Fruit fly (Drosophila melanogaster) S2 (cell line): ENCODE results near the gene Fbw5.

Experiments
- CG8478 ChIP-seq: fragments of >200 bp; optimal IDR thresholded peaks from 2 replicates; lab custom pipeline; 2018
- CTCF ChIP-seq, 2 experiments: fragments of >200 bp; optimal IDR thresholded peaks; 2 replicates each; lab custom pipeline; 2018

Fbw5 gene

DNA sequence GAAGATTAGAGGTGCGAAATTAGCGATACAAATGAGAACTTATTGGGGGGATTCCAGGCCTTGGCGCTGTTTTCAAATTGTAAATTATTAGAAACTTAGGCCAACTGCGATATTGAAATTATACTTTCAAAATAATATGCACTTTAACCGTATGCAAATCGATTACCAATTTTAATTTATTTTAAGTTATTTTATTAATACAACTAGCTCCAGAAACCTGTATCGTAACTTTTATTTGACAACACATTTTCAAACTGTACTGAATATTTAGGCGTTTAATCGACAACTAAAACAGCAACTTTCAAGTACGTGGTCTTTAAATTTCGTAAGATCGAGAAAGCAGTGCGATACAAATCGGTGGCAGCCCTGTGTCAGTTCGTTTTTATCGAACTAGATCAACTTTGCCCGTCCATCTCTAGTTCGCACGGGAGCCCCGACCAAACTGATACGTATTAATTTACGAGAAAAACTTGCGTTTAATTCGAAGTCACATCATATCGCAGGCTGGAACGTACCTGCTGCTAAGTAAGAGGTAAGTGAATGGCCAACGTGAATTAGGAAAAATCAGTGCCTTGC is 5.0 kb upstream of the Fbw5 start, which contains the start of the genes CG9154 and Kr-h2:
Gene CG9154 (minus strand): TSS at position 31 of the 576 bp plus-strand sequence.
Gene Kr-h2 (plus strand): TSS at position 335 of the 576 bp plus-strand sequence.
- TF ChIP-seq CG8478, result no peak
- peak in 1 of 2 experiments; percentile 37 for TF ChIP-seq CTCF (optimal IDR thresholded peaks at IDR 0.05; lab: Kevin White, UChicago)

DNA sequence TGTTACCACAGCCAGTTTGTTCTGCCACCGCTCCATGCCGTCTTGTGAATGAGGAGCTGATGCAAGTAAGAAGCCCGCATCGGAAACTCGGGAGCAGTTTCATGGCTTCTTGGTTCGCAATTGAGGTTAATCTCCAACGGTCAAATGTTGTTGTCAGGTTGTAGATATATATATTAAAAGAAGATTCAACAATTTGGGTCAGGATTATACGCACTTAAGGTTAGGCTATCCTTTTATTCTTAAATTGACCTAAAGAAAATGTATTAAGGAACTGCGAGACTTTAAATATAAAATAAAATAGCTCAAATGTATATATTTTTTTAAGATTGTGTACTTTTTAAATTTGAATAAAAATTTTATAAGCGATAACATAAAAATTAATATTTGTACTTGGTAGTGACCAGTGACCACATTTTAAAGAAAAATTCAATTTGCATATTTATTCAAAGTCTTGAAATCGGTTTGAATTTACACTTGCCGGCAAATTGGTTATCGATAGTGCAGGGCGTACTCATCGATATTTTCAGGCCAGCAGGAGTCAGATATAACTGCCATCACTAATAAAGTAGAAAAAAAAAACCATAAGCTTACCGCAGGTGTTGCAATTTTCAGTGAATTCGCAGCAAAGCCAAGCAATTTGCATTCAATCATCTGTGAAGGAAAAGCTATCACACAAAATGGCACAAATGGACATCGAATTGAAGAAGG is 2.9 kb upstream of the Fbw5 start, which contains the start of the genes CG9150 and Pfdn1:
Gene CG9150 (minus strand): TSS at position 51 of the 708 bp plus-strand sequence.
Gene Pfdn1 (plus strand): TSS at position 536 of the 708 bp plus-strand sequence.
- TF ChIP-seq CTCF (optimal IDR thresholded peaks at IDR 0.05; lab: Kevin White, UChicago) (no peak), CG8478 (no peak)

DNA sequence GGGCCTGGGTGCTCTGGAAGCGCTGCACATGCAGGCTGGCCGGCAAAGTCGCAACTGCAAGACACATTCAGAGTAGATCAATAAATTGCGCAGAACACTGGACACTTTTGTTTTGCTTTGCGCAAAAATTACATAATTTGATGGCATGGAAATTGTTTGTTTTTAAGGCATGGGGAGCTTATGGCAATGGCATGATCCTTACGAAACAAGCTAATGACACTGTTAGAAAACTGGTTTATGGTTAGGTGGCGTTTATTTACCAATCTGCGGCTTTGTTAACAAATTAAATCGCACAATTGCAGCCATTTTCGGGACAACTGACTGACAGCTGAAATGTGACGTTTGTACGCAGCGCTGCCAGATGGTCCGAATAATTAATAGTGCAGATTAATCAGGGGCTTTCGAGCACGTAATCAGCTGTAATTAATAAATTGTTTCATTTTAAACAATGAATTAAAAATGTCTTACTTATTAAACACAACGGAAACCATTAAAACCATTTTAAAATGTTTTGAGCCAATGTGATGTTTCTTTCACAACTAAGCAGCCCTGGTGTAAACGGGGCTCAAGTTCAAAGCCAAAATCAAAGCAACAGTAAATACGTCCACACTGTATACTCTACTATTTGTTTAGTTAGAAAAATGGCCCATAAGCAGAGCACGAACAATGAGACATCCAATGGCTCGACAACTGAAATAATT is 3.2 kb downstream of the Fbw5 start, which contains the start of the genes ND-51 and CG13994:
Gene ND-51 (minus strand): TSS at position 376 of the 701 bp plus-strand sequence.
Gene CG13994 (plus strand): TSS at position 608 of the 701 bp plus-strand sequence.
- TF ChIP-seq CTCF (optimal IDR thresholded peaks at IDR 0.05; lab: Kevin White, UChicago), result no peak
- TF ChIP-seq CG8478, result no peak

DNA sequence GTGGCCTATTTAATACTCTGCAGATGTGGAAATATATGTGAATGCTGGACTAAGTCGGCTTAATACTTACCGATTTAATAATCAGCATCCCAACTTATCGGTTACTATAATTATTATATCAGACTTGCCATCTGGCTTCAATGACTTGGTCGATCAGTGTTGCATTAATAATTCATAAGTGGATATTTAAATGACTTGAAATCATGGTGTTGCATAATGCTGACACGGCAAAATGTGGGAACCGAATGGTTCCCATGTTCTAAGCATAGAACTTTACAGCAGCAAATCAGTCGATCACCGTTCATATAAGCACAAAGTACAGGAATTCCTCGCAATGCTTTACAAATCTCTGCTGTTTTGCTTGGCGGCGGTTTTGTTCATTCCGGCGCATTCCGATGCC is 5.5 kb downstream of the Fbw5 start, which contains the start of gene CG34180:
Gene CG34180 (plus strand): TSS at position 301 of the 400 bp plus-strand sequence.
- TF ChIP-seq CG8478 (no peak), CTCF (optimal IDR thresholded peaks at IDR 0.05; lab: Kevin White, UChicago) (no peak)

DNA sequence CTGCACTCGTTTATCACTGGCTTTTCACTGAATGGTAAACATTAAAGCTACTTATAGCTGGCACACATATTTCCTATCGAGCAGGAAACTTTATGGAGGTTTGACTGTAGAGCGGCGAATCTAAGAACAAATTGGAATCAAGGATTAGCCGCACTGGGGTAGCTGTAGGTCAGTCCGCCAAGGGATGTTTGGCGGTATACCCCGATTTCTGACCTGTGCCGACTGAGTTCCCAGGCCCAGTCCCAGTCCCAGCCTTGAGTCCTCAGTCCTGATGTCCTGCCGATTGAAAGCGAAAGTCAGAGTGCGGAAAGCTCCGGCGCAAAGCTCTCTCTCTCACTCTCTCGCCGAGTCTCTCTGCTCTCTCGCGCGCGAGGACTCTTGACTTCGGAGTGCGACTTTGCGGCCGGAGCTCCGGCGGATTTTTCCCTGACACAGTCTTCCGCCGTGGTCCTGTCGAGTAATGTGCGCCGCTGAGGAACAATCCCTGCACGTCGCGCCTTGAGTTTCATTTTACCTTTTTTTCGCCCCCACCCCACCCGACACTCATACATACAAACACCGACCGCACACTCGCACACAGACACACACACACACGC is 11.8 kb downstream of the Fbw5 start, which contains the start of gene CG13995:
Gene CG13995 (plus strand): TSS at position 429 of the 596 bp plus-strand sequence.
- TF ChIP-seq CTCF (optimal IDR thresholded peaks at IDR 0.05; lab: Kevin White, UChicago) (no peak), CG8478 (no peak)

DNA sequence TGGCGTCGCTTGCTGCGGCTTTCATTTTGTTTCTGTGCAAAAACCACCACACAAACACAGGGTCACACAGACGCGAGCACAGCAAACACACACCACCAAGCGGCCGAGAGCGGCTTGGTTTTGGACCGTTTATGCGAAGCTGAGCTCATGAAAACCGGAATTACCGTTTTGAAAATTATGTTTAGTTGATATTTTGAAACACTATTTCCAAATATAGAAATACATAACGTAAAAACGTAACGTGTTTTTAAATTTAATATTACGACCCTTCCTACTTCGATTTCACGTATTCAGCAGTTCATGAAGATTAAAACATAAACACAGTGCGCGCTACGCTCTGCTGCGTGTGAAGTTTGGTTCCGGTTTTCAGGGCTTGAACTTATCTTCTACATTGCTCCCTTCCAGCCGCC is 14.5 kb downstream of the Fbw5 start:
- no peak for TF ChIP-seq CG8478
- no peak for TF ChIP-seq CTCF (optimal IDR thresholded peaks at IDR 0.05; lab: Kevin White, UChicago)

DNA sequence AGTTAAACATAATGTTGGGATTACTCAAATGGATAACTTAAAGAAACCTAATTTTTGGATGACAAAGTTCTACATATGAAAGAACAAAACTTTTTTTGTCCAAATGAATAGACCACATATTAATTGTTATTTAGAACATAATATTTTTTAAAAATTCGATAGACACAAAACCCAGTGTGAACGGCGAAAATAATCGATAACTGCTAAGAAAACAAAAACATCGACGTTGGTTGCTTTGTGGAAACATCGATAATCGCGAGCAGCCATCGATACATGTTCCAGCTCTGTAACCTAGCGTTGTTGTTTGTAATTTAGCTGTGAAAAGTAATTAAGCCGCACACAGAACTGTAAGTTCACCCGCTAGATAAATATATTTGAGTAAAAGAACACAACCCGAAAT is 15.2 kb downstream of the Fbw5 start, which contains the start of gene CG9135:
Gene CG9135 (plus strand): TSS at position 226 of the 400 bp plus-strand sequence.
- TF ChIP-seq CTCF (optimal IDR thresholded peaks at IDR 0.05; lab: Kevin White, UChicago) (peak in 1 of 2 experiments; percentile 20), CG8478 (no peak)

DNA sequence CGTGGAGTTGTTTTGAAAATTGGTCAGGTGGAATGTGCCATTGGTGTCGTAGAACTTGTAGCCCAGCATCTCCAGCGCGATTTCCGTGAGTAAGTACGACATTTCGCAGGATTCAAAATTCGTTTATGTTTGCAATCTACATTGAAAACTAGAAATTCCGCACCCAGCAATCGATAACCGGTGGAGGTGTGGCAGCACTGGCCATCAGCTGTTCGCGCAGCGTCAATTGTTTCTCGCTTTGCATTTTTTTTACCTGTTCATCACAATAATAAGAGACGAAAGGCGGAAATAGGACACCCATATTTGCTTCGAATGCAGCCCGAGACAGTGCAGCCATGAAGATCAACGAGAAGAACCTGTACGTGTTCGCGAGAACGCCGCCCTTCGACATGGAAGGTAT is 17.2 kb downstream of the Fbw5 start, which contains the start of the genes CG34179 and slmo:
Gene CG34179 (minus strand): TSS at position 165 of the 400 bp plus-strand sequence.
Gene slmo (minus strand): TSS at position 165 of the 400 bp plus-strand sequence.
- TF ChIP-seq CG8478 (no peak), CTCF (optimal IDR thresholded peaks at IDR 0.05; lab: Kevin White, UChicago) (no peak)

DNA sequence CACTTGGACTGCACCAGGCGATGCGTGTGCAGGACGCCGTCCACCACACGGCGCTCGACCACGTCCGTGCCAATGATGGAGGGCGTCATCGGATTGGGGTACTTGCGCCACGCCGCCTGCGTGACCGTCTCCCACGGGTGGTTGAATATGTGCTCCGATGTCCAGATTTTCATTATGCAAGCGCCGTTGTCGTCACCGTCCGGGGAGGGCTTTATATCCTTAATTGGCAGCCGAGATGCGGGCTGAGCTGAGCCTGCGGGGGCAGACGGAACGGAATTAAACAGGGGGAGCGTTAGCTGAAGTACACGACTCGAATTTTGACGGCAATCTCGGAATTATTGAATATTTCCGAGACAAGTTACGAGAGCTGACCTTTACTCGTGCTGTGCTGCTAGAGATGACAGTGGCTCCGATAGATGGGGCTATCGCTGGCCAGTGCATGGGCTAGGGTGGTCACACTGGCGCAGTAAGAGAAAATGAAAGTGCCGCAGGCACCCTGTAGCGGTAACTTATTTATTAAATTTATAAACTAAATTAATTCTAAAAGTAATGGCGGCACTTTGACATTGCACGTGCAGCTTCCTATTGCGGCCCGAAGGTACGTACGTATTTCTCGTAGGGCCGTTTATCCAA is 18.1 kb downstream of the Fbw5 start, which contains the start of gene IPIP:
Gene IPIP (plus strand): TSS at position 475 of the 633 bp plus-strand sequence.
- TF ChIP-seq CG8478, result no peak
- TF ChIP-seq CTCF (optimal IDR thresholded peaks at IDR 0.05; lab: Kevin White, UChicago), result peak in 1 of 2 experiments; percentile 38

DNA sequence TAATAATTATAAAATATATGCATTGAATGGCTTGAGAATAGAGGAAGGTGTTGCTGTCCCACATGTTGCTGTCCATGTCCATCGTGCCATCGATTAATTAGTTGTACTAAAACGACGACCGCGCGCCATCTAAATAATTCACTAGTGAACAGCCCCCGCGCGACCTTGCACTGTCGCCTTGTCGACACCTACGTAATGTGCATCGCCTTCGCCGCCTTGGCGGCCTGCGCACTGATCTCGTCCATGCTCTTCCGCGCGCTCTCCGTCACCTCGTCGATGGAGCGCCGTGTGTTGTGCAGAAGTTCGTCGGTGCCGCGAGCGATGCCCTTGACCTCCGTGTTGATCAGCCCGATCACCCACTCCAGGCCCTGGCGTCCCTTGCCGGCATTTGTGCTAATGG is 18.9 kb downstream of the Fbw5 start:
- TF ChIP-seq CG8478 (no peak), CTCF (optimal IDR thresholded peaks at IDR 0.05; lab: Kevin White, UChicago) (no peak)

DNA sequence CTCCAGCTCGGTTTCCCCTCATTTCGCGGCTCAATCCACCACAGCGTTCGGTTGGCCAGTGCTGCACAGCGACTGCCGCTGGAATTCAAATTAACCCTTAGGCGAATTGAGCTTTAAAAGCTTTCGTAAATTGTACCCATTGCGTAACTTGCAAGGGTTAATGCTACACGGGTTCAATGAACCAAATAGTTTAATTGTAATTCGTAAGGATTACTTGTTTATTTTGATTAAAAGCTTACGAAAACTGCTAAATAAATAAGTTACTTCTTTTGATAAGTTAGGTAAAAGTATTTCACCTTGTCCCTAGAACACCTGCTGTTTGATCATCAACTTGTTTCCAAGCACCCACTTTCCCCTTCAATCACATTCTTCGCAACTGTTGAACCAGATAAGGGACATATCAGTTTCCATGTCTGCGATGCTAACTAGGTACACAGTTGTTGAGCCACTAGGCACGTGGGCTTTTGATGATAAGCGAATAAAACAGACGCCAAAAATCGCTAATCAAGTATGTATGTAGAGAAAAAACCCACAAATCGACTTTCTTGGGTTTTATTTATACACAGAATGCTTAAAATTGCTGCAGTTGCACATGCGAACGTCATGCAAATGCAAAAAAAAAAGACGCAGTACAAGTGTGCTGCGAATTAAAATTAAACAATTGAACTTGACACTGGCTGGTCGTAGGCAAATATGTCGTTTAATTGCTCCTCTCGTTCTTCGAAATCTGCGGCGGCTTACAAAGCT is 19.6 kb downstream of the Fbw5 start, which contains the start of gene Pfas:
Gene Pfas (minus strand): TSS at position 79 of the 747 bp plus-strand sequence.
- no peak for TF ChIP-seq CG8478
- TF ChIP-seq CTCF (optimal IDR thresholded peaks at IDR 0.05; lab: Kevin White, UChicago), result no peak

DNA sequence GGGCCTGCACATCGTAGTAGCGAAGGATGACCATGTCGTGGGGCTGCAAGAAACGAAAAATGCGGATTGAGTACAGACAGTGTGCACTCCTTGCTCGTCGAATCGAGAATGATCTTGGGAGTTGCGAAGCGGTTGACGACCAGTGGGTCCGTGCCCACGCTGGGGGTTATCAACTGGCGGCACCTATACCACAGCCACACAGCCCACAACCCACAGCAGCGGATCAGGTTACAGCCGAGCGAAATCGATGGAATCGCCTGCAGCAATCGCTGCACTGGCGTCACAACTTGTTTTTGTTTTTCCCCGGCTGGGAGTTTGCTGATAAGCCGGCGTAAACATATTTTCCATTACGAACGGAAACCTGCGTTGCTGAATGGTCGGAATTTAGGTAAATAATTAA is 20.3 kb downstream of the Fbw5 start:
- TF ChIP-seq CG8478, result no peak

DNA sequence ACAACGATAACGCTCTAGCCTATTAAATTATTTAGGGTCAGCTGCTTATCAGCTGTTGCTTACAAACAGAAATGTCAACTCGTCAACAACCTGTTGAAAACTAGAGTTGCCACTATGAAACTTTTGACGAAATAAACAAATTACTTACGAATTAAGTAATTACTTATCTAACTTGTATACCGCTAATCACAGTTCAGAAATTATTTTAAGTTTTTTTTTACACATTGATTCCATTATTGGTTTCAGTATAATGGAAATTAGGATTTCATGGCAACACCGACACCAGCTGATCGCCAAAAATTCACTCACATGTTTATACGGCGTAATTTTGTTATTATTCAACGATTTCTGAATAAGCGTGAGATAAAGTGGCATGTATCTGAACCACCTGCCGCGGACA is 27.9 kb downstream of the Fbw5 start, which contains the start of the genes CG9117 and CG31643:
Gene CG9117 (minus strand): TSS at position 73 of the 400 bp plus-strand sequence.
Gene CG31643 (plus strand): TSS at position 288 of the 400 bp plus-strand sequence.
- no peak for TF ChIP-seq CTCF (optimal IDR thresholded peaks at IDR 0.05; lab: Kevin White, UChicago)
- TF ChIP-seq CG8478, result no peak
